Fruit fly (Drosophila melanogaster) whole organism, embryonic: Measurements from ENCODE around the gene Kaz-m1.

Experiments
- Asciz ChIP-seq: fragments of 200-800 bp; sonication (Bioruptor generic); optimal IDR thresholded peaks from 2 replicates; lab custom pipeline; 2017; ENCODE audit warnings: missing biosample characterization, mild to moderate bottlenecking, missing genetic modification characterization, missing genetic modification reagents
- Bgb ChIP-seq: fragments of 200-800 bp; sonication (Bioruptor generic); IDR thresholded peaks from 2 replicates; pipeline ENCODE4 v1.3.6; 2022; ENCODE audit warnings: missing biosample characterization, missing genetic modification characterization; ENCODE audit not compliant: partially characterized antibody
- CG11093 ChIP-seq: fragments of 200-800 bp; sonication (Bioruptor generic); IDR thresholded peaks from 3 replicates; pipeline ENCODE4 v1.3.6; 2022; ENCODE audit warnings: missing biosample characterization, missing genetic modification characterization
- CG11695 ChIP-seq: fragments of 200-800 bp; sonication (Bioruptor generic); IDR thresholded peaks from 3 replicates; pipeline ENCODE4 v1.3.6; 2022; ENCODE audit warnings: missing biosample characterization, missing genetic modification characterization
- CG12942 ChIP-seq: fragments of 200-800 bp; sonication (Bioruptor generic); optimal IDR thresholded peaks from 3 replicates; lab custom pipeline; 2016; ENCODE audit warnings: missing biosample characterization, missing genetic modification characterization
- CG13287 ChIP-seq: fragments of 200-800 bp; sonication (Bioruptor generic); IDR thresholded peaks from 2 replicates; pipeline ENCODE4 v1.3.6; 2022; ENCODE audit warnings: missing biosample characterization, missing genetic modification characterization; ENCODE audit not compliant: partially characterized antibody
- CG13424 ChIP-seq: fragments of 200-800 bp; sonication (Bioruptor generic); optimal IDR thresholded peaks from 2 replicates; lab custom pipeline; 2019; ENCODE audit warnings: missing biosample characterization, mild to moderate bottlenecking, missing genetic modification characterization, moderate library complexity
- CG14965 ChIP-seq: fragments of 200-800 bp; sonication (Bioruptor generic); optimal IDR thresholded peaks from 2 replicates; lab custom pipeline; 2016; ENCODE audit warnings: missing biosample characterization, missing genetic modification characterization, borderline replicate concordance
- CG15514 ChIP-seq: fragments of 200-800 bp; sonication (Bioruptor generic); optimal IDR thresholded peaks from 3 replicates; lab custom pipeline; 2017; ENCODE audit warnings: missing biosample characterization, missing genetic modification characterization, mild to moderate bottlenecking, moderate library complexity, missing genetic modification reagents
- CG15601 ChIP-seq: fragments of 200-800 bp; sonication (Bioruptor generic); optimal IDR thresholded peaks from 3 replicates; lab custom pipeline; 2019; ENCODE audit warnings: missing biosample characterization, mild to moderate bottlenecking, missing genetic modification characterization, moderate library complexity
- CG1602 ChIP-seq: fragments of 200-800 bp; sonication (Bioruptor generic); optimal IDR thresholded peaks from 3 replicates; lab custom pipeline; 2016; ENCODE audit warnings: missing biosample characterization, missing genetic modification characterization
- CG18262 ChIP-seq: fragments of 200-800 bp; optimal IDR thresholded peaks from 3 replicates; lab custom pipeline; 2019; ENCODE audit warnings: missing biosample characterization, mild to moderate bottlenecking, missing genetic modification characterization, moderate library complexity
- CG18476 ChIP-seq: fragments of 200-800 bp; sonication (Bioruptor generic); optimal IDR thresholded peaks from 2 replicates; lab custom pipeline; 2016; ENCODE audit warnings: missing biosample characterization, mild to moderate bottlenecking, missing genetic modification characterization
- CG2875 ChIP-seq: fragments of 200-800 bp; sonication (Bioruptor generic); optimal IDR thresholded peaks from 2 replicates; lab custom pipeline; 2017; ENCODE audit warnings: missing biosample characterization, mild to moderate bottlenecking, missing genetic modification characterization, missing genetic modification reagents
- CG2889 ChIP-seq: fragments of 200-800 bp; sonication (Bioruptor generic); IDR thresholded peaks from 3 replicates; pipeline ENCODE4 v1.3.6; 2022; ENCODE audit warnings: missing biosample characterization, missing genetic modification characterization
- CG30431 ChIP-seq: fragments of 200-800 bp; sonication (Bioruptor generic); optimal IDR thresholded peaks from 2 replicates; lab custom pipeline; 2017; ENCODE audit warnings: missing biosample characterization, missing genetic modification characterization
- CG3407 ChIP-seq: fragments of 200-800 bp; sonication (Bioruptor generic); optimal IDR thresholded peaks from 2 replicates; lab custom pipeline; 2018; ENCODE audit warnings: missing biosample characterization, mild to moderate bottlenecking, missing genetic modification characterization
- CG6765 ChIP-seq: fragments of 200-800 bp; sonication (Bioruptor generic); optimal IDR thresholded peaks from 3 replicates; lab custom pipeline; 2017; ENCODE audit warnings: missing biosample characterization, mild to moderate bottlenecking, missing genetic modification characterization
- CG6854 ChIP-seq: fragments of 200-800 bp; sonication (Bioruptor generic); optimal IDR thresholded peaks from 3 replicates; lab custom pipeline; 2017; ENCODE audit warnings: missing biosample characterization, mild to moderate bottlenecking, missing genetic modification characterization
- CG8290 ChIP-seq, 3 experiments: fragments of 200-800 bp; sonication (Bioruptor generic); optimal IDR thresholded peaks; 2 replicates each; lab custom pipeline; 2016 to 2019; ENCODE audit warnings: missing biosample characterization in 3 of 3, missing genetic modification characterization in 3 of 3, mild to moderate bottlenecking in 2 of 3, moderate library complexity in 1 of 3
- CG9817 ChIP-seq: fragments of 200-800 bp; sonication (Bioruptor generic); optimal IDR thresholded peaks from 2 replicates; lab custom pipeline; 2018; ENCODE audit warnings: missing biosample characterization, mild to moderate bottlenecking, missing genetic modification characterization, moderate library complexity
- CG9932 ChIP-seq: fragments of 200-800 bp; sonication (Bioruptor generic); IDR thresholded peaks from 2 replicates; pipeline ENCODE4 v1.3.6; 2022; ENCODE audit warnings: missing biosample characterization, missing genetic modification characterization
- D ChIP-seq, 2 experiments: fragments of 200-800 bp in 1 of 2; fragments of >200 bp in 1 of 2; sonication (Bioruptor generic) in 1 of 2; optimal IDR thresholded peaks; 2 replicates in 1 of 2; 3 replicates in 1 of 2; lab custom pipeline; 2017; ENCODE audit warnings: mild to moderate bottlenecking in 1 of 2, missing biosample characterization in 1 of 2, missing genetic modification characterization in 1 of 2, missing genetic modification reagents in 1 of 2
- Dip3 ChIP-seq: fragments of 200-800 bp; sonication (Bioruptor generic); optimal IDR thresholded peaks from 3 replicates; lab custom pipeline; 2016; ENCODE audit warnings: missing biosample characterization, missing genetic modification characterization
- GATAe ChIP-seq: fragments of 200-800 bp; sonication (Bioruptor generic); conservative IDR thresholded peaks from 2 replicates; pipeline ENCODE4 v1.3.6; 2022; ENCODE audit warnings: missing biosample characterization, missing genetic modification characterization
- HLH54F ChIP-seq: fragments of 200-800 bp; sonication (Bioruptor generic); optimal IDR thresholded peaks from 3 replicates; lab custom pipeline; 2016; ENCODE audit warnings: missing biosample characterization, missing genetic modification characterization
- HLHmδ ChIP-seq: fragments of 200-800 bp; sonication (Bioruptor generic); optimal IDR thresholded peaks from 2 replicates; lab custom pipeline; 2018; ENCODE audit warnings: missing biosample characterization, mild to moderate bottlenecking, missing genetic modification characterization, moderate library complexity
- Lpt ChIP-seq: fragments of >200 bp; optimal IDR thresholded peaks from 2 replicates; lab custom pipeline; 2018; ENCODE audit warnings: missing biosample characterization, missing genetic modification characterization
- NFAT ChIP-seq: fragments of 200-800 bp; sonication (Bioruptor generic); IDR thresholded peaks from 2 replicates; pipeline ENCODE4 v1.3.6; 2022; ENCODE audit warnings: missing biosample characterization, missing genetic modification characterization
- Nf-YB ChIP-seq: fragments of 200-800 bp; sonication (Bioruptor generic); optimal IDR thresholded peaks from 3 replicates; lab custom pipeline; 2019; ENCODE audit warnings: missing biosample characterization, mild to moderate bottlenecking, missing genetic modification characterization, moderate library complexity
- Side ChIP-seq: fragments of 200-800 bp; sonication (Bioruptor generic); optimal IDR thresholded peaks from 2 replicates; lab custom pipeline; 2016; ENCODE audit warnings: missing biosample characterization, missing genetic modification characterization
- Ssrp ChIP-seq: fragments of 200-800 bp; sonication (Bioruptor generic); optimal IDR thresholded peaks from 2 replicates; lab custom pipeline; 2018; ENCODE audit warnings: missing biosample characterization, mild to moderate bottlenecking, missing genetic modification characterization, moderate library complexity
- Tbp ChIP-seq: fragments of >200 bp; optimal IDR thresholded peaks from 2 replicates; lab custom pipeline; 2018; ENCODE audit warnings: missing biosample characterization, missing genetic modification characterization
- Xbp1 ChIP-seq: fragments of 200-800 bp; sonication (Bioruptor generic); optimal IDR thresholded peaks from 3 replicates; lab custom pipeline; 2016; ENCODE audit warnings: missing biosample characterization, mild to moderate bottlenecking, missing genetic modification characterization
- bcd ChIP-seq: fragments of 200-800 bp; sonication (Bioruptor generic); optimal IDR thresholded peaks from 2 replicates; lab custom pipeline; 2017; ENCODE audit warnings: missing biosample characterization, mild to moderate bottlenecking, missing genetic modification characterization
- br ChIP-seq: fragments of >200 bp; optimal IDR thresholded peaks from 2 replicates; lab custom pipeline; 2017
- btn ChIP-seq: fragments of 200-800 bp; sonication (Bioruptor generic); optimal IDR thresholded peaks from 2 replicates; lab custom pipeline; 2016; ENCODE audit warnings: missing biosample characterization, missing genetic modification characterization
- cad ChIP-seq: fragments of >200 bp; optimal IDR thresholded peaks from 2 replicates; lab custom pipeline; 2017; ENCODE audit warnings: missing biosample characterization, missing genetic modification characterization
- emc ChIP-seq: fragments of 200-800 bp; sonication (Bioruptor generic); optimal IDR thresholded peaks from 2 replicates; lab custom pipeline; 2016; ENCODE audit warnings: missing biosample characterization, missing genetic modification characterization
- ham ChIP-seq: fragments of 200-800 bp; sonication (Bioruptor generic); IDR thresholded peaks from 2 replicates; pipeline ENCODE4 v1.3.6; 2022; ENCODE audit warnings: missing biosample characterization, missing genetic modification characterization
- hb ChIP-seq: fragments of 200-800 bp; sonication (Bioruptor generic); IDR thresholded peaks from 3 replicates; pipeline ENCODE4 v1.3.6; 2022; ENCODE audit warnings: missing biosample characterization, missing genetic modification characterization; ENCODE audit not compliant: partially characterized antibody
- lbe ChIP-seq: fragments of 200-800 bp; sonication (Bioruptor generic); optimal IDR thresholded peaks from 2 replicates; lab custom pipeline; 2016; ENCODE audit warnings: missing biosample characterization, mild to moderate bottlenecking, missing genetic modification characterization
- lola ChIP-seq, 3 experiments: fragments of >200 bp in 2 of 3; fragments of 200-800 bp in 1 of 3; sonication (Bioruptor generic) in 1 of 3; optimal IDR thresholded peaks; 2 replicates each; lab custom pipeline; 2017 to 2019; ENCODE audit warnings: missing biosample characterization in 3 of 3, missing genetic modification characterization in 3 of 3, mild to moderate bottlenecking in 1 of 3, moderate library complexity in 1 of 3
- nerfin-2 ChIP-seq: fragments of 200-800 bp; sonication (Bioruptor generic); IDR thresholded peaks from 2 replicates; pipeline ENCODE4 v1.3.6; 2022; ENCODE audit warnings: missing biosample characterization, missing genetic modification characterization; ENCODE audit not compliant: partially characterized antibody
- sc ChIP-seq, 3 experiments: fragments of >200 bp in 2 of 3; fragments of 200-800 bp in 1 of 3; sonication (Bioruptor generic) in 1 of 3; optimal IDR thresholded peaks; 2 replicates in 2 of 3; 3 replicates in 1 of 3; lab custom pipeline; 2017; ENCODE audit warnings: mild to moderate bottlenecking in 1 of 3, missing biosample characterization in 1 of 3, missing genetic modification characterization in 1 of 3, missing genetic modification reagents in 1 of 3
- seq ChIP-seq: fragments of 200-800 bp; sonication (Bioruptor generic); IDR thresholded peaks from 2 replicates; pipeline ENCODE4 v1.3.6; 2022; ENCODE audit warnings: missing biosample characterization, missing genetic modification characterization
- ssp ChIP-seq: fragments of 200-800 bp; sonication (Bioruptor generic); IDR thresholded peaks from 2 replicates; pipeline ENCODE4 v1.3.6; 2022; ENCODE audit warnings: missing biosample characterization, missing genetic modification characterization
- tx ChIP-seq: fragments of 200-800 bp; sonication (Bioruptor generic); optimal IDR thresholded peaks from 2 replicates; lab custom pipeline; 2016; ENCODE audit warnings: missing biosample characterization, missing genetic modification characterization

The Kaz-m1 gene

DNA sequence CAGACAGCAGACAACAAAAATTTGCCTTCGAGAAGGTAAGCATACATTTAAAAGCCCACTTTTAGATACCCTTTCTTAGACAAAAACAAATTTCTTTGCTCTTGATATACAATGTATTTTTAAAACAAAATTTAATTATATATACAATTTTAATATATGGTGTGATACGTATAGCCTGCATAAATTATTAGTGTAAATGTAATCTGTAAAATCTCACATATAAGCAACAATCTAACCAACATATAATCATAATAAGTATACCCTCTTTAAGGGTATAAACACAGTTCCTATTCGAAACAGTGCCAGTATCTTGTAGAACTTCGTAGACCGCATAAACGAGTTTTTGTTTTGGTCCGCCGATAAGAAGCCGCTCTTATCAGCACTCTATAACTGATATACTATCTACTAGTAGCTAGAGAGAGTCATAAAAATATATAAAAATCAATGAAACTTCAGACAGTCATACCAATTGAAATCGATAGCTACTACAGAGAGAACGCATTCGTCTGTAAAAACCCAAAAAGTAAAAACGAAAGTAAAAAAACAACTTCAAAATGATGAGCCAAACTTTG lies at the start of gene Kaz-m1 (continued):
- no peak for TF ChIP-seq br
- no peak for TF ChIP-seq CG6854 (GFP tag; lab: Kevin White, UChicago)
- TF ChIP-seq GATAe (GFP tag; lab: Robert Waterston, UW) = peak; percentile 57
- TF ChIP-seq CG8290 (GFP tag; optimal IDR thresholded peaks at IDR 0.05; lab: Kevin White, UChicago) = no peak
- no peak for TF ChIP-seq CG8290 (tag; optimal IDR thresholded peaks at IDR 0.05; lab: Kevin White, UChicago)
- no peak for TF ChIP-seq cad (GFP tag; lab: Kevin White, UChicago)
- TF ChIP-seq CG11093 (GFP tag; lab: Robert Waterston, UW) = no peak
- TF ChIP-seq seq (GFP tag; lab: Robert Waterston, UW) = no peak
- peak; percentile 61 for TF ChIP-seq CG13424 (tag; lab: Kevin White, UChicago)
- peak; percentile 59; the same call in 1 of the 3 replicates for TF ChIP-seq CG11695 (GFP tag; lab: Robert Waterston, UW)
- no peak for TF ChIP-seq CG18476 (GFP tag; lab: Kevin White, UChicago)
- peak in 1 of 3 experiments; percentile 73 for TF ChIP-seq lola (GFP tag; optimal IDR thresholded peaks at IDR 0.05; lab: Kevin White, UChicago)
- peak; percentile 29 for TF ChIP-seq bcd (GFP tag; lab: Kevin White, UChicago)
- no peak for TF ChIP-seq tx (GFP tag; lab: Kevin White, UChicago)
- no peak for TF ChIP-seq CG15514 (GFP tag; lab: Kevin White, UChicago)
- no peak for TF ChIP-seq lbe
- peak; percentile 20 for TF ChIP-seq Xbp1 (GFP tag; lab: Kevin White, UChicago)
- TF ChIP-seq CG13287 = no peak
- no peak for TF ChIP-seq D (optimal IDR thresholded peaks at IDR 0.05; lab: Kevin White, UChicago)
- peak; percentile 17 for TF ChIP-seq D (GFP tag; optimal IDR thresholded peaks at IDR 0.05; lab: Kevin White, UChicago)
- no peak for TF ChIP-seq btn
- TF ChIP-seq nerfin-2 (GFP tag; lab: Robert Waterston, UW) = no peak
- peak; percentile 80 for TF ChIP-seq CG18262
- TF ChIP-seq Nf-YB (GFP tag; lab: Kevin White, UChicago) = peak; percentile 56
- no peak for TF ChIP-seq Side (GFP tag; lab: Kevin White, UChicago)
- no peak for TF ChIP-seq CG14965 (GFP tag; lab: Kevin White, UChicago)
- peak; percentile 40 for TF ChIP-seq CG15601 (tag; lab: Kevin White, UChicago)
- no peak for TF ChIP-seq CG30431 (GFP tag; lab: Kevin White, UChicago)
- TF ChIP-seq CG1602 = peak; percentile 2
- no peak for TF ChIP-seq Tbp (GFP tag; lab: Kevin White, UChicago)
- peak; percentile 1 for TF ChIP-seq CG6765
- TF ChIP-seq Bgb = no peak
- TF ChIP-seq CG3407 (GFP tag; lab: Kevin White, UChicago) = peak; percentile 14
- peak; percentile 37; the same call in 1 of the 2 replicates for TF ChIP-seq CG9932
- TF ChIP-seq ssp = no peak
- TF ChIP-seq hb (GFP tag; lab: Robert Waterston, UW) = no peak
- peak; percentile 55 for TF ChIP-seq CG9817 (tag; lab: Kevin White, UChicago)
- TF ChIP-seq emc (GFP tag; lab: Kevin White, UChicago) = no peak
- TF ChIP-seq Asciz (GFP tag; lab: Kevin White, UChicago) = no peak
- TF ChIP-seq Dip3 = no peak
- no peak for TF ChIP-seq HLHmδ (GFP tag; lab: Kevin White, UChicago)
- no peak for TF ChIP-seq sc (optimal IDR thresholded peaks at IDR 0.05; lab: Kevin White, UChicago)
- TF ChIP-seq sc (GFP tag; optimal IDR thresholded peaks at IDR 0.05; lab: Kevin White, UChicago) = peak; percentile 6
- TF ChIP-seq Ssrp (tag; lab: Kevin White, UChicago) = peak; percentile 57
- TF ChIP-seq ham (GFP tag; lab: Robert Waterston, UW) = no peak
- no peak for TF ChIP-seq Lpt (GFP tag; lab: Kevin White, UChicago)
- TF ChIP-seq NFAT (GFP tag; lab: Robert Waterston, UW) = no peak
- TF ChIP-seq HLH54F (GFP tag; lab: Kevin White, UChicago) = no peak
- no peak for TF ChIP-seq CG2889 (GFP tag; lab: Robert Waterston, UW)
- no peak for TF ChIP-seq CG12942
- no peak for TF ChIP-seq CG2875 (GFP tag; lab: Kevin White, UChicago)
